Fruit fly (Drosophila melanogaster) whole organism, embryonic: ENCODE measurements around the gene Klp67A.

Experiments
- Ada2b ChIP-seq: fragments of 200-800 bp; sonication (Bioruptor generic); IDR thresholded peaks from 2 replicates; pipeline ENCODE4 v1.3.6; 2022; ENCODE audit warnings: missing biosample characterization, missing genetic modification characterization
- Aef1 ChIP-seq: fragments of 200-800 bp; sonication (Bioruptor generic); IDR thresholded peaks from 3 replicates; pipeline ENCODE4 v1.3.6; 2022; ENCODE audit warnings: missing biosample characterization, missing genetic modification characterization
- Atf-2 ChIP-seq: fragments of 200-800 bp; sonication (Bioruptor generic); optimal IDR thresholded peaks from 2 replicates; lab custom pipeline; 2016; ENCODE audit warnings: missing biosample characterization, missing genetic modification characterization
- BEAF-32 ChIP-seq: fragments of 200-800 bp; sonication (Bioruptor generic); optimal IDR thresholded peaks from 3 replicates; lab custom pipeline; 2017; ENCODE audit warnings: missing biosample characterization, missing genetic modification characterization, mild to moderate bottlenecking, moderate library complexity, missing genetic modification reagents
- Bdp1 ChIP-seq: fragments of 200-800 bp; sonication (Bioruptor generic); optimal IDR thresholded peaks from 3 replicates; lab custom pipeline; 2016; ENCODE audit warnings: missing biosample characterization, missing genetic modification characterization
- CG13624 ChIP-seq: fragments of 200-800 bp; sonication (Bioruptor generic); optimal IDR thresholded peaks from 2 replicates; lab custom pipeline; 2016; ENCODE audit warnings: missing biosample characterization, missing genetic modification characterization
- CG14014 ChIP-seq: fragments of 200-800 bp; sonication (Bioruptor generic); IDR thresholded peaks from 2 replicates; pipeline ENCODE4 v1.3.6; 2022; ENCODE audit warnings: missing biosample characterization, missing genetic modification characterization
- CG15011 ChIP-seq: fragments of 200-800 bp; sonication (Bioruptor generic); optimal IDR thresholded peaks from 3 replicates; lab custom pipeline; 2018; ENCODE audit warnings: missing biosample characterization, mild to moderate bottlenecking, missing genetic modification characterization
- CG1602 ChIP-seq: fragments of 200-800 bp; sonication (Bioruptor generic); optimal IDR thresholded peaks from 3 replicates; lab custom pipeline; 2016; ENCODE audit warnings: missing biosample characterization, missing genetic modification characterization
- CG17385 ChIP-seq: fragments of 200-800 bp; sonication (Bioruptor generic); optimal IDR thresholded peaks from 3 replicates; lab custom pipeline; 2018; ENCODE audit warnings: missing biosample characterization, mild to moderate bottlenecking, missing genetic modification characterization
- CG17829 ChIP-seq: fragments of 200-800 bp; optimal IDR thresholded peaks from 2 replicates; lab custom pipeline; 2019; ENCODE audit warnings: missing biosample characterization, mild to moderate bottlenecking, missing genetic modification characterization, moderate library complexity
- CG18599 ChIP-seq: fragments of 200-800 bp; sonication (Bioruptor generic); optimal IDR thresholded peaks from 3 replicates; lab custom pipeline; 2017; ENCODE audit warnings: missing biosample characterization, missing genetic modification characterization, mild to moderate bottlenecking, moderate library complexity, missing genetic modification reagents
- CG33557 ChIP-seq: fragments of 200-800 bp; sonication (Bioruptor generic); optimal IDR thresholded peaks from 2 replicates; lab custom pipeline; 2019; ENCODE audit warnings: missing biosample characterization, mild to moderate bottlenecking, missing genetic modification characterization, moderate library complexity
- CG5953 ChIP-seq: fragments of 200-800 bp; sonication (Bioruptor generic); IDR thresholded peaks from 2 replicates; pipeline ENCODE4 v1.3.6; 2022; ENCODE audit warnings: missing biosample characterization, missing genetic modification characterization
- CG7271 ChIP-seq: fragments of 200-800 bp; sonication (Bioruptor generic); optimal IDR thresholded peaks from 2 replicates; lab custom pipeline; 2018; ENCODE audit warnings: missing biosample characterization, mild to moderate bottlenecking, missing genetic modification characterization, moderate library complexity
- CG7556 ChIP-seq: fragments of 200-800 bp; sonication (Bioruptor generic); optimal IDR thresholded peaks from 2 replicates; lab custom pipeline; 2017; ENCODE audit warnings: missing biosample characterization, mild to moderate bottlenecking, missing genetic modification characterization
- CG7987 ChIP-seq: fragments of 200-800 bp; sonication (Bioruptor generic); optimal IDR thresholded peaks from 2 replicates; lab custom pipeline; 2018; ENCODE audit warnings: missing biosample characterization, mild to moderate bottlenecking, missing genetic modification characterization, moderate library complexity
- CG8944 ChIP-seq: fragments of 200-800 bp; sonication (Bioruptor generic); optimal IDR thresholded peaks from 3 replicates; lab custom pipeline; 2016; ENCODE audit warnings: missing biosample characterization, missing genetic modification characterization
- CTCF ChIP-seq: fragments of 200-800 bp; sonication (Bioruptor generic); optimal IDR thresholded peaks from 2 replicates; lab custom pipeline; 2017; ENCODE audit warnings: missing biosample characterization, mild to moderate bottlenecking, missing genetic modification characterization, moderate library complexity
- Dfd ChIP-seq, 2 experiments: fragments of >200 bp; optimal IDR thresholded peaks; 2 replicates each; lab custom pipeline; 2017; ENCODE audit warnings: missing biosample characterization in 2 of 2, missing genetic modification characterization in 2 of 2
- Doc2 ChIP-seq: fragments of 200-800 bp; sonication (Bioruptor generic); IDR thresholded peaks from 2 replicates; pipeline ENCODE4 v1.3.6; 2022; ENCODE audit warnings: missing biosample characterization, missing genetic modification characterization
- Doc3 ChIP-seq: fragments of 200-800 bp; sonication (Bioruptor generic); IDR thresholded peaks from 3 replicates; pipeline ENCODE4 v1.3.6; 2022; ENCODE audit warnings: missing biosample characterization, missing genetic modification characterization; ENCODE audit not compliant: partially characterized antibody
- Elba2 ChIP-seq: fragments of 200-800 bp; sonication (Bioruptor generic); optimal IDR thresholded peaks from 3 replicates; lab custom pipeline; 2016; ENCODE audit warnings: missing biosample characterization, missing genetic modification characterization
- Gsc ChIP-seq: fragments of 200-800 bp; sonication (Bioruptor generic); IDR thresholded peaks from 2 replicates; pipeline ENCODE4 v1.3.6; 2022; ENCODE audit warnings: missing biosample characterization, missing genetic modification characterization
- MTF-1 ChIP-seq: fragments of 200-800 bp; sonication (Bioruptor generic); optimal IDR thresholded peaks from 2 replicates; lab custom pipeline; 2018; ENCODE audit warnings: missing biosample characterization, mild to moderate bottlenecking, missing genetic modification characterization, borderline replicate concordance
- NC2β ChIP-seq: fragments of 200-800 bp; sonication (Bioruptor generic); optimal IDR thresholded peaks from 2 replicates; lab custom pipeline; 2016; ENCODE audit warnings: missing biosample characterization, missing genetic modification characterization
- ase ChIP-seq: fragments of 200-800 bp; sonication (Bioruptor generic); IDR thresholded peaks from 3 replicates; pipeline ENCODE4 v1.3.6; 2022; ENCODE audit warnings: missing biosample characterization, missing genetic modification characterization
- bab2 ChIP-seq: fragments of 200-800 bp; sonication (Bioruptor generic); optimal IDR thresholded peaks from 2 replicates; lab custom pipeline; 2016; ENCODE audit warnings: missing biosample characterization, missing genetic modification characterization
- bbx ChIP-seq: fragments of 200-800 bp; sonication (Bioruptor generic); IDR thresholded peaks from 2 replicates; pipeline ENCODE4 v1.3.6; 2022; ENCODE audit warnings: missing biosample characterization, missing genetic modification characterization; ENCODE audit not compliant: partially characterized antibody
- cad ChIP-seq: fragments of >200 bp; optimal IDR thresholded peaks from 2 replicates; lab custom pipeline; 2017; ENCODE audit warnings: missing biosample characterization, missing genetic modification characterization
- cg ChIP-seq: fragments of 200-800 bp; sonication (Bioruptor generic); optimal IDR thresholded peaks from 3 replicates; lab custom pipeline; 2019; ENCODE audit warnings: missing biosample characterization, mild to moderate bottlenecking, missing genetic modification characterization, moderate library complexity
- danr ChIP-seq: fragments of 200-800 bp; sonication (Bioruptor generic); IDR thresholded peaks from 2 replicates; pipeline ENCODE4 v1.3.6; 2022; ENCODE audit warnings: missing biosample characterization, missing genetic modification characterization
- dimm ChIP-seq: fragments of 200-800 bp; sonication (Bioruptor generic); IDR thresholded peaks from 2 replicates; pipeline ENCODE4 v1.3.6; 2022; ENCODE audit warnings: missing biosample characterization, missing genetic modification characterization
- ems ChIP-seq: fragments of 200-800 bp; sonication (Bioruptor generic); optimal IDR thresholded peaks from 3 replicates; lab custom pipeline; 2016; ENCODE audit warnings: missing biosample characterization, missing genetic modification characterization
- gro ChIP-seq: fragments of 200-800 bp; sonication (Bioruptor generic); optimal IDR thresholded peaks from 2 replicates; lab custom pipeline; 2016; ENCODE audit warnings: missing biosample characterization, missing genetic modification characterization
- hbn ChIP-seq: fragments of 200-800 bp; sonication (Bioruptor generic); IDR thresholded peaks from 2 replicates; pipeline ENCODE4 v1.3.6; 2022; ENCODE audit warnings: missing biosample characterization, missing genetic modification characterization; ENCODE audit not compliant: partially characterized antibody
- inv ChIP-seq: fragments of 200-800 bp; sonication (Bioruptor generic); IDR thresholded peaks from 2 replicates; pipeline ENCODE4 v1.3.6; 2022; ENCODE audit warnings: missing biosample characterization, missing genetic modification characterization; ENCODE audit not compliant: partially characterized antibody
- knrl ChIP-seq: fragments of 200-800 bp; sonication (Bioruptor generic); IDR thresholded peaks from 3 replicates; pipeline ENCODE4 v1.3.6; 2022; ENCODE audit warnings: missing biosample characterization, missing genetic modification characterization; ENCODE audit not compliant: partially characterized antibody
- onecut ChIP-seq: fragments of 200-800 bp; sonication (Bioruptor generic); IDR thresholded peaks from 2 replicates; pipeline ENCODE4 v1.3.6; 2022; ENCODE audit warnings: missing biosample characterization, missing genetic modification characterization
- phol ChIP-seq: fragments of 200-800 bp; sonication (Bioruptor generic); optimal IDR thresholded peaks from 3 replicates; lab custom pipeline; 2018; ENCODE audit warnings: missing biosample characterization, mild to moderate bottlenecking, missing genetic modification characterization, moderate library complexity
- sc ChIP-seq, 3 experiments: fragments of >200 bp in 2 of 3; fragments of 200-800 bp in 1 of 3; sonication (Bioruptor generic) in 1 of 3; optimal IDR thresholded peaks; 2 replicates in 2 of 3; 3 replicates in 1 of 3; lab custom pipeline; 2017; ENCODE audit warnings: mild to moderate bottlenecking in 1 of 3, missing biosample characterization in 1 of 3, missing genetic modification characterization in 1 of 3, missing genetic modification reagents in 1 of 3
- sima ChIP-seq: fragments of 200-800 bp; sonication (Bioruptor generic); optimal IDR thresholded peaks from 2 replicates; lab custom pipeline; 2016; ENCODE audit warnings: missing biosample characterization, missing genetic modification characterization
- sisA ChIP-seq: fragments of 200-800 bp; sonication (Bioruptor generic); IDR thresholded peaks from 2 replicates; pipeline ENCODE4 v1.3.6; 2022; ENCODE audit warnings: missing biosample characterization, missing genetic modification characterization
- tna ChIP-seq: fragments of 200-800 bp; sonication (Bioruptor generic); IDR thresholded peaks from 2 replicates; pipeline ENCODE4 v1.3.6; 2022; ENCODE audit warnings: missing biosample characterization, missing genetic modification characterization; ENCODE audit not compliant: partially characterized antibody
- ttk ChIP-seq: fragments of 200-800 bp; sonication (Bioruptor generic); IDR thresholded peaks from 2 replicates; pipeline ENCODE4 v2.1.2; 2022; ENCODE audit warnings: missing biosample characterization, missing genetic modification characterization
- twi ChIP-seq: fragments of 200-800 bp; optimal IDR thresholded peaks from 2 replicates; lab custom pipeline; 2019; ENCODE audit warnings: missing biosample characterization, mild to moderate bottlenecking, missing genetic modification characterization, moderate library complexity
- unc-4 ChIP-seq: fragments of 200-800 bp; sonication (Bioruptor generic); IDR thresholded peaks from 2 replicates; pipeline ENCODE4 v1.3.6; 2022; ENCODE audit warnings: missing biosample characterization, missing genetic modification characterization; ENCODE audit not compliant: partially characterized antibody
- z ChIP-seq: fragments of 200-800 bp; sonication (Bioruptor generic); IDR thresholded peaks from 3 replicates; pipeline ENCODE4 v1.3.6; 2022; ENCODE audit warnings: missing biosample characterization, missing genetic modification characterization
- zen2 ChIP-seq: fragments of 200-800 bp; sonication (Bioruptor generic); IDR thresholded peaks from 3 replicates; pipeline ENCODE4 v1.3.6; 2022; ENCODE audit warnings: missing biosample characterization, missing genetic modification characterization; ENCODE audit not compliant: partially characterized antibody

Klp67A gene

DNA sequence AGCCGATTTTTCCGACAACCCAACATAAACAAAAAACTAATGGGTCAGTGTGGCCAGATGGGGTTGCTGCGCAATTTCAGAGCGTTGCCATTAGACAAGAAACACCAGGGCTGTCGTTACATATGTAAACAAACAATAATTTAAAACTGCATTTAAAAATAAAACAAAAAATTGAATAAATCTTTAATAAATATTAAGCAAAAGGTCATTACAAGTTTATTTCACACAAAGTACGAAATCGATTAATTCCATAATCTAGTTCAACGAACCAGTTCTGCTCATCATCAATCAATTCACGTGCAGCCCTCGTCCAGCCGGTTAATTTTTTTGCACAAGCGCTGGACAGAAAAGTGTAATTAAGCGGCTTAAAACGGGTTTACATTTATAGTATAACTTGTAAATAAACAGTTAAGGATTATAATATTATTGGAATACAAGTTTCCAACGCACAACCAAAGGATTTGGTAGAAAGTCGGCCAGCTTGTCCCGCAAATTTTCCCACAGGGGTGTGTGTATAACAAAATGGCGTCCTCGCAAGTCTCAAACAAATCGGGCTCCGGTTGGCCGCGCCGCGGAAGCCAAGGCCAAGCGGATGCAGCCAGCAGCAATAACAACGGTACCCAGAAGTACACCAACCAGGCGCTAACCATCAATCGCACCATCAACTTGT, 44.0 kb upstream of the Klp67A start, which contains the start of the genes CG4022 and Cpsf5 (continued):
- peak; percentile 82 for TF ChIP-seq CG14014 (GFP tag; lab: Robert Waterston, UW)
- peak; percentile 73 for TF ChIP-seq CG1602 (GFP tag; lab: Kevin White, UChicago)
- TF ChIP-seq phol (tag; lab: Kevin White, UChicago): peak; percentile 94
- peak; percentile 70 for TF ChIP-seq ems (GFP tag; lab: Kevin White, UChicago)
- TF ChIP-seq bab2: peak; percentile 72
- peak; percentile 86 for TF ChIP-seq CG33557
- peak; percentile 76 for TF ChIP-seq Aef1 (GFP tag; lab: Robert Waterston, UW)
- TF ChIP-seq danr (GFP tag; lab: Robert Waterston, UW): peak; percentile 52; the same call in 1 of the 2 replicates
- TF ChIP-seq twi: peak; percentile 83
- peak; percentile 81 for TF ChIP-seq CG17385 (GFP tag; lab: Kevin White, UChicago)
- no peak for TF ChIP-seq Gsc
- no peak for TF ChIP-seq Dfd (GFP tag; optimal IDR thresholded peaks at IDR 0.05; lab: Kevin White, UChicago)
- 0 out of 2 replicates have a peak, but pooled peaks have one; percentile 16 for TF ChIP-seq unc-4 (GFP tag; lab: Robert Waterston, UW)
- TF ChIP-seq CG13624 (GFP tag; lab: Kevin White, UChicago): peak; percentile 60
- TF ChIP-seq CG7271: peak; percentile 67
- TF ChIP-seq CG18599 (GFP tag; lab: Kevin White, UChicago): peak; percentile 88
- peak; percentile 82 for TF ChIP-seq sisA (GFP tag; lab: Robert Waterston, UW)
- TF ChIP-seq gro (GFP tag; lab: Kevin White, UChicago): peak; percentile 23
- no peak for TF ChIP-seq cad (GFP tag; lab: Kevin White, UChicago)
- TF ChIP-seq sima (GFP tag; lab: Kevin White, UChicago): no peak
- peak; percentile 52 for TF ChIP-seq BEAF-32 (GFP tag; lab: Kevin White, UChicago)
- no peak; the same call in 2 of the 3 replicates for TF ChIP-seq zen2 (GFP tag; lab: Robert Waterston, UW)
- TF ChIP-seq MTF-1 (GFP tag; lab: Kevin White, UChicago): no peak
- no peak for TF ChIP-seq cg
- TF ChIP-seq Bdp1: peak; percentile 67
- peak; percentile 1; the same call in 1 of the 2 replicates for TF ChIP-seq CG5953
- TF ChIP-seq CG17829 (tag; lab: Kevin White, UChicago): peak; percentile 91
- TF ChIP-seq Doc2 (GFP tag; lab: Robert Waterston, UW): no peak
- TF ChIP-seq Ada2b: peak; percentile 78
- no peak for TF ChIP-seq tna (GFP tag; lab: Robert Waterston, UW)
- TF ChIP-seq knrl (GFP tag; lab: Robert Waterston, UW): peak; percentile 61
- TF ChIP-seq CG8944 (GFP tag; lab: Kevin White, UChicago): peak; percentile 3
- TF ChIP-seq dimm (GFP tag; lab: Robert Waterston, UW): no peak; the same call in 1 of the 2 replicates
- TF ChIP-seq ase (GFP tag; lab: Robert Waterston, UW): peak; percentile 73; the same call in 2 of the 3 replicates
- no peak for TF ChIP-seq CG7987 (GFP tag; lab: Kevin White, UChicago)
- no peak for TF ChIP-seq CTCF
- no peak for TF ChIP-seq hbn (GFP tag; lab: Robert Waterston, UW)
- TF ChIP-seq z (GFP tag; lab: Robert Waterston, UW): no peak
- TF ChIP-seq sc (optimal IDR thresholded peaks at IDR 0.05; lab: Kevin White, UChicago): no peak
- peak; percentile 16 for TF ChIP-seq sc (GFP tag; optimal IDR thresholded peaks at IDR 0.05; lab: Kevin White, UChicago)
- no peak for TF ChIP-seq bbx
- peak; percentile 44 for TF ChIP-seq NC2β (GFP tag; lab: Kevin White, UChicago)
- TF ChIP-seq inv (GFP tag; lab: Robert Waterston, UW): peak; percentile 49; the same call in 1 of the 2 replicates
- TF ChIP-seq Elba2: peak; percentile 63
- no peak for TF ChIP-seq Doc3
- peak; percentile 81 for TF ChIP-seq onecut (GFP tag; lab: Robert Waterston, UW)
- TF ChIP-seq ttk: peak; percentile 77
- TF ChIP-seq CG7556 (GFP tag; lab: Kevin White, UChicago): peak; percentile 78
- no peak for TF ChIP-seq Atf-2 (GFP tag; lab: Kevin White, UChicago)
- TF ChIP-seq CG15011: peak; percentile 29
